Fruit fly (Drosophila melanogaster): Measurements from ENCODE around the gene L2HGDH.

dm6 chr2L:19009130-19009529, 34.9 kb upstream of the L2HGDH start, which contains the start of gene RpL30:
- TF ChIP-seq CG8478 (optimal IDR thresholded peaks at IDR 0.05), result no peak
- peak; percentile 75 to 83 for TF ChIP-seq CTCF (optimal IDR thresholded peaks at IDR 0.05)
